Worm (Caenorhabditis elegans): Measurements from ENCODE around the gene K07C5.9.
"Not testable (repeated sequence)": the region's sequence is repeated elsewhere in the genome, so short reads cannot be mapped to it uniquely, and the experiment has no call there.

K07C5.9 gene

DNA sequence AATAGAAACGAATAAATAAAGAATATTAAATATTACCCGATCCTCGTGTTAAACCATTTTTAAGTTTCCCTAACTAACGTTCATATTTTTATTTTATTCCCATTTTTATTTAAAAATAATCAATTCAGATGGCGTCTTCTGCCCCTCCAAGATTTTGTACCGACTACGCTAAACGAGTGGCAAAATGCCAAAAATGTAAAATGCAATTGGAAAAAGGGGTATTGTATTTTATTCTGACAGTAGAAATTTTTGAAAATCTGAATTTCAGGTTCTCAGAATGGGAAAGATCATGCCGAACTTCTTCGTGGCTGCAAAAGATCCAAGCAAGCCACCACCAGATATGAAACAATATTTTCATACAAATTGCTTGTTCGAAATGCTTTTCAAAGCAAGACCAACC is 7.0 kb downstream of the K07C5.9 start, which contains the start of gene K07C5.3:
K07C5.3 (plus strand) TSS at position 129 of the 400 bp plus-strand sequence.
- TF ChIP-seq ztf-11 (tag; optimal IDR thresholded peaks at IDR 0.05), result no peak

DNA sequence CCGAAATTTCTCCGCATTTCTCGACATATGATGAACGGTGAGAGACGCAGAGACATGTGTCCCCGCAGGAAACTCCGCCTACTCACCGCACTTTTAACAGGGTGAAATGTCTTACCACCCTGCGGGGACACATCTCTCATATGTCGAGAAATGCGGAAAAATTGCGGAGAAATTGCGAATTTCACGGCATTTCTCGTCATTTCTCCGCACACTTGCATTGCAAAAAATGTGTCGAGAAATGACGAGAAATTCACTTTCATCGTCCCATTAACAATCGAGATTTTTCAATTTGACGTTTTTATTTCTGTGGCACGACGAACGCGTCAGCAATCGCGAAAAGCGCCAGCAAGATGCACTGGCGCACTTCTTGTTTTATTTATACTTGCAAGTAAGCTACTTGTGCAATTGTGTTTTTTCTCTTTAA is 8.0 kb downstream of the K07C5.9 start, which contains the start of gene K07C5.13:
K07C5.13 (plus strand) TSS at position 151 of the 424 bp plus-strand sequence.
- TF ChIP-seq lsy-2 (tag; optimal IDR thresholded peaks at IDR 0.05) (peak; percentile 42 to 61), sem-4 (tag; optimal IDR thresholded peaks at IDR 0.05) (peak; percentile 55), C34F6.9 (tag; optimal IDR thresholded peaks at IDR 0.05) (peak; percentile 36), blmp-1 (tag; optimal IDR thresholded peaks at IDR 0.05; ENCODE audit: insufficient read depth) (peak; percentile 4), unc-55 (GFP tag; optimal IDR thresholded peaks at IDR 0.05) (peak; percentile 42), gmeb-1 (tag; optimal IDR thresholded peaks at IDR 0.05) (peak; percentile 69), lin-13 (GFP tag; optimal IDR thresholded peaks at IDR 0.05) (peak; percentile 62), nhr-129 (tag; optimal IDR thresholded peaks at IDR 0.05) (peak; percentile 45), sma-9 (GFP tag; optimal IDR thresholded peaks at IDR 0.05) (peak; percentile 74), nhr-25 (tag; optimal IDR thresholded peaks at IDR 0.05) (peak; percentile 27), F13H6.1 (tag; optimal IDR thresholded peaks at IDR 0.05) (peak; percentile 77), sma-3 (GFP tag; optimal IDR thresholded peaks at IDR 0.05) (peak; percentile 66), mab-5 (tag; optimal IDR thresholded peaks at IDR 0.05) (peak; percentile 30), crh-2 (tag; optimal IDR thresholded peaks at IDR 0.05) (peak; percentile 31), Y55F3AM.14 (GFP tag; optimal IDR thresholded peaks at IDR 0.05) (peak; percentile 33)
- not testable (repeated sequence) for TF ChIP-seq sma-9 (tag; optimal IDR thresholded peaks at IDR 0.05)

DNA sequence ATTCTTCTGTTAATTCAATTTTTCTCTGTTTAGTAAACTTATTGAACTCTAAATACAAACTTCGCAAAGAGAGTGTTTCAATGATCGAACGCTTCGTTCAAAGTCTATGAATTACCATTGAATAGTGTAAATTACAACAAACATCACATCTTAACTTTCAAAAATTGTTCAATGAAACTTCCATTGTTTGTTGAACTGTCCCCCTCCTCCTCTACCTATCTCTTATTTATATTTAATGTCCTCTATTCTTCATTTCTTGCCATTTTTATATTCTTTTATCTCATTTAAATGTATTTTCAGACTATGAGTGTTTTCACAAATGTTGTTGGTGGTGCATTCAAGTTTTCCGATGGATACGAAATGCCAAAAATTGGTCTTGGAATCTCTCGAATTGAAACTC is 10.8 kb downstream of the K07C5.9 start, which contains the start of gene K07C5.2:
K07C5.2 (plus strand) TSS at position 301 of the 400 bp plus-strand sequence.
- TF ChIP-seq nhr-23 (tag; optimal IDR thresholded peaks at IDR 0.05) (no peak), lin-39 (tag; optimal IDR thresholded peaks at IDR 0.05) (no peak), sma-9 (GFP tag; optimal IDR thresholded peaks at IDR 0.05) (no peak), sma-9 (tag; optimal IDR thresholded peaks at IDR 0.05) (no peak), mab-5 (tag; optimal IDR thresholded peaks at IDR 0.05) (no peak), lin-13 (GFP tag; optimal IDR thresholded peaks at IDR 0.05) (no peak), alr-1 (tag; optimal IDR thresholded peaks at IDR 0.05) (no peak), ceh-16 (tag; optimal IDR thresholded peaks at IDR 0.05) (no peak), mbf-1 (tag; optimal IDR thresholded peaks at IDR 0.05) (no peak), sem-4 (tag; optimal IDR thresholded peaks at IDR 0.05) (no peak), ztf-1 (GFP tag; conservative IDR thresholded peaks at IDR 0.05) (no peak), fos-1 (tag; optimal IDR thresholded peaks at IDR 0.05) (no peak), peb-1 (tag; optimal IDR thresholded peaks at IDR 0.05) (no peak), zag-1 (tag; optimal IDR thresholded peaks at IDR 0.05) (no peak), nhr-237 (tag; optimal IDR thresholded peaks at IDR 0.05) (no peak), dmd-4 (tag; optimal IDR thresholded peaks at IDR 0.05) (no peak), unc-62 (GFP tag; optimal IDR thresholded peaks at IDR 0.05) (no peak), skn-1 (tag; optimal IDR thresholded peaks at IDR 0.05) (no peak), nhr-21 (tag; optimal IDR thresholded peaks at IDR 0.05) (no peak), mdl-1 (tag; optimal IDR thresholded peaks at IDR 0.05) (no peak), C34F6.9 (tag; optimal IDR thresholded peaks at IDR 0.05) (no peak)

DNA sequence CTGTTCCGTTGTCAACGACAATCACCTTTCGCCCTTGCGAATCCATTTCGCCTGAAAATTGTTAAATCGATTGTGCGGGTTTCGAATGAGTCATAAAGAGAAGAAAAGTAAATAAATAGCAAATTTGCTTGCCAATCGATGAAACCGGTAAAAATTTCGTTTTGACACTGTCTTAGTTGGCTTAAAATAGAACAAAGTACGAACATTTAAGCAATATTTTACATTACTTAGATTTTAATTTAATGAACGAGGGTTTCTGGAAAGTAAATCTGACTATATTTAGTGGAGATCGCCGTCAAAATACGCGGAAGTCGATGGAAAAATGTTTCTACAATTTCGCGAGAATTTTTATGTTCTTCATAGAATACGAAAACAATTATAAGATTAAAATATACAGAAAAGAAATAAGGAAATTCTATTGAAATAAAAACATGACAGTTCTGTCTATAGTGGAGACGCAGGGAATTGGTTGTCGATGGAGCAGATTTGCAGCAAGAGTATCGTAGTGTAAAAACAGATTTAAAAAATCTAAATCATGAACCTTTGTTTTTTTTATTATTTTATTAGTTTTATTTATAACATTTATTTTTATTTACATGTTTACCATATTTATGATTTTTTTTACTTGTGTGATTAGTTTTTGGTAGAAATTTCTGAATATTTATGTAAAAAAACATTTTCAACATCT is 11.5 kb downstream of the K07C5.9 start, which contains the start of gene arx-2:
arx-2 (minus strand) TSS at position 51 of the 688 bp plus-strand sequence.
- TF ChIP-seq lsy-2 (tag; optimal IDR thresholded peaks at IDR 0.05), result peak in 1 of 2 experiments; percentile 66
- TF ChIP-seq nhr-237 (tag; optimal IDR thresholded peaks at IDR 0.05), result no peak
- peak; percentile 30 for TF ChIP-seq lin-13 (GFP tag; optimal IDR thresholded peaks at IDR 0.05)
- TF ChIP-seq ztf-4 (tag; optimal IDR thresholded peaks at IDR 0.05), result no peak
- peak; percentile 32 for TF ChIP-seq fos-1 (tag; optimal IDR thresholded peaks at IDR 0.05)
- no peak for TF ChIP-seq mab-5 (tag; optimal IDR thresholded peaks at IDR 0.05)
- TF ChIP-seq C34F6.9 (tag; optimal IDR thresholded peaks at IDR 0.05), result peak; percentile 65

DNA sequence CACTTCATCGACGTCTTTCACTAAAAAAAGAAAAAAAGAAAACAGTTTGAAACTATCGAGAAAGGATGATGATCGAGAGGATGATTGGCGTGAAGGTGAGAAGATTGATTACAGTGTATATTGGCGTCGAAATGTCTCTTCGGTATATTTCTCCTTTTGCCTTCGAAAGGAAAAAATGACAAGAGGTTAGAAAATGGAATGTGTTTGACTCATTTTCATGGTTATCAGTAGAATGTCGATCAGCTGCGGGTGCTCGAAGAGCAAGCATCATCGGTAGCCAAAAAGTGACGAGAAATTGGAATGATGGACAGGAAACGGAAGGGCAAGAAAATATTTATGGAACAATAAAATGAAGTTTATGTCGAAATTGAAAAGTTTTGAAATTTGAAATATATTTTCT is 16.1 kb downstream of the K07C5.9 start:
- TF ChIP-seq elt-1 (tag; optimal IDR thresholded peaks at IDR 0.05) (no peak), lin-11 (tag; optimal IDR thresholded peaks at IDR 0.05) (no peak), alr-1 (tag; optimal IDR thresholded peaks at IDR 0.05) (no peak), ztf-4 (tag; optimal IDR thresholded peaks at IDR 0.05) (no peak), lin-39 (tag; optimal IDR thresholded peaks at IDR 0.05) (no peak), ceh-82 (tag; optimal IDR thresholded peaks at IDR 0.05) (no peak), nhr-23 (tag; optimal IDR thresholded peaks at IDR 0.05) (no peak), nhr-25 (tag; optimal IDR thresholded peaks at IDR 0.05) (no peak), R02D3.7 (tag; optimal IDR thresholded peaks at IDR 0.05) (no peak), fos-1 (tag; optimal IDR thresholded peaks at IDR 0.05) (peak; percentile 73), sma-9 (GFP tag; optimal IDR thresholded peaks at IDR 0.05) (peak; percentile 28), sma-9 (tag; optimal IDR thresholded peaks at IDR 0.05) (no peak), sma-3 (GFP tag; optimal IDR thresholded peaks at IDR 0.05) (peak; percentile 23)
